Fruit fly (Drosophila melanogaster) whole organism, wandering third instar larva: ENCODE data around the gene EMC2A.

Experiments used
- Abd-B ChIP-seq: fragments of >200 bp; optimal IDR thresholded peaks from 2 replicates; lab custom pipeline; 2017; ENCODE audit warnings: missing biosample characterization, missing genetic modification characterization
- CG32264 ChIP-seq: fragments of 200-800 bp; sonication (Bioruptor generic); optimal IDR thresholded peaks from 2 replicates; lab custom pipeline; 2016; ENCODE audit warnings: missing biosample characterization, missing genetic modification characterization
- CG9705 ChIP-seq: fragments of 200-800 bp; sonication (Bioruptor generic); optimal IDR thresholded peaks from 2 replicates; lab custom pipeline; 2018; ENCODE audit warnings: missing biosample characterization, mild to moderate bottlenecking, missing genetic modification characterization
- Dfd ChIP-seq: fragments of >200 bp; optimal IDR thresholded peaks from 2 replicates; lab custom pipeline; 2017; ENCODE audit warnings: missing biosample characterization, missing genetic modification characterization
- Dif ChIP-seq: fragments of 200-275, 200-300 bp; sonication (Bioruptor generic); optimal IDR thresholded peaks from 2 replicates; lab custom pipeline; 2018; ENCODE audit warnings: missing biosample characterization, missing genetic modification characterization; ENCODE audit not compliant: partially characterized antibody
- GATAd ChIP-seq: sonication (Bioruptor generic); optimal IDR thresholded peaks from 2 replicates; lab custom pipeline; 2016; ENCODE audit warnings: missing biosample characterization, missing genetic modification characterization
- HLH106 ChIP-seq: fragments of 200-800 bp; optimal IDR thresholded peaks from 3 replicates; lab custom pipeline; 2019; ENCODE audit warnings: missing biosample characterization, mild to moderate bottlenecking, missing genetic modification characterization, moderate library complexity
- Hnf4 ChIP-seq: fragments of 200-800 bp; sonication (Bioruptor generic); optimal IDR thresholded peaks from 2 replicates; lab custom pipeline; 2016; ENCODE audit warnings: missing biosample characterization, mild to moderate bottlenecking, missing genetic modification characterization
- Hr78 ChIP-seq: fragments of >200 bp; optimal IDR thresholded peaks from 2 replicates; lab custom pipeline; 2017; ENCODE audit warnings: missing biosample characterization, missing genetic modification characterization
- Hr83 ChIP-seq: fragments of 200-300 bp; sonication (Bioruptor generic); optimal IDR thresholded peaks from 2 replicates; lab custom pipeline; 2016; ENCODE audit warnings: missing biosample characterization, mild to moderate bottlenecking, missing genetic modification characterization, moderate library complexity; ENCODE audit not compliant: poor library complexity, severe bottlenecking
- Jra ChIP-seq: sonication (Bioruptor generic); optimal IDR thresholded peaks from 2 replicates; lab custom pipeline; 2016; ENCODE audit warnings: missing biosample characterization, missing genetic modification characterization
- Mio ChIP-seq: sonication (Bioruptor generic); optimal IDR thresholded peaks from 2 replicates; lab custom pipeline; 2016; ENCODE audit warnings: missing biosample characterization, missing genetic modification characterization
- N ChIP-seq: fragments of >200 bp; optimal IDR thresholded peaks from 2 replicates; lab custom pipeline; 2018; ENCODE audit warnings: missing biosample characterization, missing external identifiers, missing genetic modification characterization
- OdsH ChIP-seq: fragments of 200-800 bp; sonication (Bioruptor generic); optimal IDR thresholded peaks from 2 replicates; lab custom pipeline; 2016; ENCODE audit warnings: missing biosample characterization, mild to moderate bottlenecking, missing genetic modification characterization
- Rel ChIP-seq, 2 experiments: fragments of 200-800 bp; sonication (Bioruptor generic) in 1 of 2; optimal IDR thresholded peaks; 2 replicates in 1 of 2; 3 replicates in 1 of 2; lab custom pipeline; 2016 to 2019; ENCODE audit warnings: mild to moderate bottlenecking in 2 of 2, missing biosample characterization in 2 of 2, missing genetic modification characterization in 2 of 2, moderate library complexity in 1 of 2
- Sp1 ChIP-seq: fragments of 200-800 bp; sonication (Bioruptor generic); optimal IDR thresholded peaks from 3 replicates; lab custom pipeline; 2019; ENCODE audit warnings: missing biosample characterization, mild to moderate bottlenecking, missing genetic modification characterization, moderate library complexity
- Vsx2 ChIP-seq: fragments of 200-300, 225-300 bp; sonication (Bioruptor generic); optimal IDR thresholded peaks from 2 replicates; lab custom pipeline; 2018; ENCODE audit warnings: missing biosample characterization, missing genetic modification characterization; ENCODE audit not compliant: partially characterized antibody
- brk ChIP-seq: fragments of 200-800 bp; sonication (Bioruptor generic); optimal IDR thresholded peaks from 2 replicates; lab custom pipeline; 2016; ENCODE audit warnings: missing biosample characterization, mild to moderate bottlenecking, missing genetic modification characterization
- dl ChIP-seq, 2 experiments: fragments of 175-275, 200-275 bp in 1 of 2; fragments of 200-275 bp in 1 of 2; sonication (Bioruptor generic); optimal IDR thresholded peaks; lab custom pipeline; 2018; ENCODE audit warnings: mild to moderate bottlenecking in 2 of 2, missing biosample characterization in 2 of 2, missing genetic modification characterization in 2 of 2, moderate library complexity in 2 of 2; ENCODE audit not compliant: partially characterized antibody in 2 of 2, insufficient read depth in 1 of 2
- dmrt93B ChIP-seq: fragments of 200-800 bp; sonication (Bioruptor generic); optimal IDR thresholded peaks from 2 replicates; lab custom pipeline; 2018; ENCODE audit warnings: missing biosample characterization, mild to moderate bottlenecking, missing genetic modification characterization
- dsf ChIP-seq: sonication (Bioruptor generic); optimal IDR thresholded peaks from 2 replicates; lab custom pipeline; 2016; ENCODE audit warnings: missing biosample characterization, missing genetic modification characterization, borderline replicate concordance
- ey ChIP-seq: fragments of 200-800 bp; sonication (Bioruptor generic); optimal IDR thresholded peaks from 2 replicates; lab custom pipeline; 2016; ENCODE audit warnings: missing biosample characterization, missing genetic modification characterization
- foxo ChIP-seq, 2 experiments: fragments of 200-800 bp; sonication (Bioruptor generic); optimal IDR thresholded peaks; 2 replicates in 1 of 2; 3 replicates in 1 of 2; lab custom pipeline; 2016 to 2017; ENCODE audit warnings: missing biosample characterization in 2 of 2, missing genetic modification characterization in 2 of 2
- fru ChIP-seq: fragments of 200-800 bp; sonication (Bioruptor generic); optimal IDR thresholded peaks from 3 replicates; lab custom pipeline; 2016; ENCODE audit warnings: missing biosample characterization, mild to moderate bottlenecking, missing genetic modification characterization
- h ChIP-seq: fragments of 200-800 bp; sonication (Bioruptor generic); optimal IDR thresholded peaks from 3 replicates; lab custom pipeline; 2016; ENCODE audit warnings: missing biosample characterization, mild to moderate bottlenecking, missing genetic modification characterization
- jim ChIP-seq: fragments of 175-275, 200-325 bp; sonication (Bioruptor generic); optimal IDR thresholded peaks from 2 replicates; lab custom pipeline; 2016; ENCODE audit warnings: missing biosample characterization, mild to moderate bottlenecking, missing genetic modification characterization
- lola ChIP-seq: fragments of >200 bp; optimal IDR thresholded peaks from 2 replicates; lab custom pipeline; 2017; ENCODE audit warnings: missing biosample characterization, missing genetic modification characterization
- psq ChIP-seq: fragments of 200-800 bp; sonication (Bioruptor generic); optimal IDR thresholded peaks from 3 replicates; lab custom pipeline; 2017; ENCODE audit warnings: missing biosample characterization, mild to moderate bottlenecking, missing genetic modification characterization, moderate library complexity
- sage ChIP-seq: fragments of 200-800 bp; sonication (Bioruptor generic); optimal IDR thresholded peaks from 2 replicates; lab custom pipeline; 2016; ENCODE audit warnings: missing biosample characterization, mild to moderate bottlenecking, missing genetic modification characterization
- sv ChIP-seq: fragments of 200-800 bp; sonication (Bioruptor generic); optimal IDR thresholded peaks from 3 replicates; lab custom pipeline; 2016; ENCODE audit warnings: missing biosample characterization, missing genetic modification characterization
- tai ChIP-seq: sonication (Bioruptor generic); optimal IDR thresholded peaks from 2 replicates; lab custom pipeline; 2016; ENCODE audit warnings: missing biosample characterization, missing genetic modification characterization
- usp ChIP-seq: fragments of >200 bp; optimal IDR thresholded peaks from 2 replicates; lab custom pipeline; 2017; ENCODE audit warnings: missing biosample characterization, missing genetic modification characterization
- woc ChIP-seq: sonication (Bioruptor generic); optimal IDR thresholded peaks from 2 replicates; lab custom pipeline; 2016; ENCODE audit warnings: missing biosample characterization, mild to moderate bottlenecking, missing genetic modification characterization

EMC2A gene

DNA sequence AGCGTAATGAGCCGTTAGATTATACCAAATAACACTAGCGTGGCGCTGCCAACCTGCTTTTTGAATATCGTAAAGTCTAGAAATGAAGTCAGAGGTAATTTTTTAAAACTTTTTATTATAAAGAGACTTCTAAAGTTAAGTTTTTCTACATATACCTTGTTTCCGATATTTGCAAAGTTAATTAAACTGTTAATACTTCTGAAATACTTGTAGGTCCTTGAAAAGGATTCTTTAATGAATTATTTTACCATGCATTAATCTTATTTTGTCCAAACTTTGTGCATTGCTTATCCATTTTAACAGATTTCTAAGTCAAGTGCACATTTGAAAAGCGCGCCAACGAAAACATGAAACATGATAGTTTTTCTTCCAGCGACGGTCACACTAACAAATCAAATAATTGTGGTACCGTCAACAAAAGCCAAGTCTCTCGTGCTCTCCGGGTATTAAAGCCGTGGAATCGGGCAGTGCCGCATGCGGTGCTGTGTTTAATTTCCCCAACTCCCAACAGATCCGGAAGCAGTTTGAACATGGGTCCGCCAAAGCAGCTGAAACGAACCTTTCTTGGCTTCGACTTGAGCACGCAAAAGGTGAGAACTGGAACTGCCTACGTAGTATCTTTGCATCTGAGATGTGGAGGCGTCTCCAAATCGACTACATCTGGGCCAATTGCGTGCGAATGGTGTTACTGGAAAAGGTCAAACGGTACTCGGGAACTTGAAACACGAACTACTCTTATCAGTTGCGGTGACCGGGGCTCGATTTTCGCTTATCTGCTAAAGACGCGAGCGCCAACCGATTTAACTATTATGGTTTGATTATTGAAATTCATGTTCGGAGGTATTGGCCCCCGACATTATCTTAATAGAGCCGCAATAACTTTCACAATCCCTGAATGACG, at the start of gene EMC2A, which contains the start of gene CG3534:
TSS of gene EMC2A (minus strand) at position 13 of the 901 bp plus-strand sequence.
TSS of gene CG3534 (plus strand) at position 388 of the 901 bp plus-strand sequence.
- no peak for TF ChIP-seq usp (GFP tag; lab: Kevin White, UChicago)
- peak; percentile 52 for TF ChIP-seq HLH106 (tag; lab: Kevin White, UChicago)
- no peak for TF ChIP-seq sage (GFP tag; lab: Kevin White, UChicago)
- no peak for TF ChIP-seq Hr83 (GFP tag; lab: Kevin White, UChicago)
- TF ChIP-seq Hr78 (GFP tag; lab: Kevin White, UChicago) = no peak
- TF ChIP-seq Sp1 (GFP tag; lab: Kevin White, UChicago) = peak; percentile 49
- TF ChIP-seq GATAd (GFP tag; lab: Kevin White, UChicago) = no peak
- TF ChIP-seq dmrt93B (GFP tag; lab: Kevin White, UChicago) = no peak
- TF ChIP-seq h (GFP tag; lab: Kevin White, UChicago) = peak; percentile 41
- peak; percentile 39 for TF ChIP-seq woc (GFP tag; lab: Kevin White, UChicago)
- peak in 1 of 2 experiments; percentile 59 for TF ChIP-seq foxo (GFP tag; optimal IDR thresholded peaks at IDR 0.05; lab: Kevin White, UChicago)
- no peak for TF ChIP-seq Abd-B (GFP tag; lab: Kevin White, UChicago)
- no peak for TF ChIP-seq Hnf4
- TF ChIP-seq OdsH = no peak
- TF ChIP-seq CG9705 = peak; percentile 14
- no peak for TF ChIP-seq ey (GFP tag; lab: Kevin White, UChicago)
- TF ChIP-seq fru (GFP tag; lab: Kevin White, UChicago) = peak; percentile 46
- no peak for TF ChIP-seq tai (GFP tag; lab: Kevin White, UChicago)
- no peak for TF ChIP-seq N (GFP tag; lab: Kevin White, UChicago)
- TF ChIP-seq CG32264 (GFP tag; lab: Kevin White, UChicago) = peak; percentile 20
- no peak for TF ChIP-seq Dfd (GFP tag; lab: Kevin White, UChicago)
- TF ChIP-seq dl (GFP tag; optimal IDR thresholded peaks at IDR 0.05; lab: Kevin White, UChicago; ENCODE audit: insufficient read depth in 1 of 2, partially characterized antibody in 2 of 2) = no peak
- TF ChIP-seq, all 38 proteins: peak for 8

DNA sequence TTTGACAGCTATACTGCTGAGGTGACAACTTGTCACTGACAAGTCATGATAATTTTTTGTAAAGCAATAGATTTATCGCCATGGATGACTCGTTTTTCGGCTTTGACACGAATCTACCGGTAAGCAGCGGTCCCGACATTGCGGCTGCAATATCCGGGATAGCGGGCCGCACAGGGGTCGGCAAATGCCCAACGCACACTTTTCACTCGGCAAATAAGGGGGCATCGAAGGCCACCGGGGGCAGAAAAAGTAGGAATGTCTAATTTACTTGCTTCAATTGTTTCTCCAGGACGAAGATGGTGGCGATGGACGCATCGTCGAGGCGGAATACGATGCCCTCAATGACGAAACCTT, 47.7 kb upstream of the EMC2A start:
- TF ChIP-seq foxo (GFP tag; optimal IDR thresholded peaks at IDR 0.05; lab: Kevin White, UChicago) = no peak
- TF ChIP-seq jim (GFP tag; lab: Kevin White, UChicago) = no peak
- no peak for TF ChIP-seq Jra (GFP tag; lab: Kevin White, UChicago)
- no peak for TF ChIP-seq dsf (GFP tag; lab: Kevin White, UChicago)
- TF ChIP-seq Sp1 (GFP tag; lab: Kevin White, UChicago) = no peak
- no peak for TF ChIP-seq CG9705
- TF ChIP-seq Mio (GFP tag; lab: Kevin White, UChicago) = no peak
- no peak for TF ChIP-seq HLH106 (tag; lab: Kevin White, UChicago)
- TF ChIP-seq tai (GFP tag; lab: Kevin White, UChicago) = no peak
- TF ChIP-seq CG32264 (GFP tag; lab: Kevin White, UChicago) = no peak
- TF ChIP-seq lola = no peak
- TF ChIP-seq OdsH = no peak
- no peak for TF ChIP-seq Vsx2 (GFP tag; lab: Kevin White, UChicago)
- TF ChIP-seq N (GFP tag; lab: Kevin White, UChicago) = no peak
- TF ChIP-seq psq (GFP tag; lab: Kevin White, UChicago) = no peak
- TF ChIP-seq, all 38 proteins: peak for 0

DNA sequence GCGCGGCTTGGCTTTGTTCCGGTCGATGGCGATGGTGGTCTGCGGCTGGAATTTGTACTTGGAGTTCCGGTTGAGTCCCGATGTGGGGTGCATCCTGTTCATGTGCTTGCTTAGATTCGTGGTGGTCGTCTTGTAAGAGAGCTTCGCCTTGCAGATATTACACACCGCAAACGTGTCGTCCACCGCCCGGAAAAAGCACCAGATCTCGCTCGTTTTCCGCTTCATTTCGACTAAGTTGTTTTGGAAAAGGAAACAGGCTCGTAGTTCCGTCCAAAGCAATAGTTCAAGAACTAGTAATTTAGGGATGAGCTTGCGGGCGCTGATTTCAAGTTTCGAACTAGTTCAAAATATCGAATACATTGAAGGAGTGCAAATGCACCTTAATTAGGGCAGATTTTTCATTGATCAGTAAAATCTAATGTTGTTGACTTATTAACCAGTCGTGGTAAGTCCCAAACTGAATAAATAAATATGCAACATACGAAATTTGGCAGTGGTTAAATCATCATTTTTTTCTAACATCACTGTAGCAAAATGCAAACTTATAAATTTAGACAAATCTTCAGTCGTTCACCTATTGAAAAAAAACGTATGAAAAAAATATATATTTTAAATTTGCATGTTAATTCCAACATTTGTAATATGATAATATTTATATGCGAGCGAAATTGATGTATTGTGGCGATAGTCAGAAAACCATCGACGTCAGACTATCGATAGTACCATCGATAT, 47.1 kb upstream of the EMC2A start, which contains the start of the genes bdwf and Patr-1:
TSS of gene bdwf (minus strand) at position 299 of the 732 bp plus-strand sequence.
TSS of gene Patr-1 (plus strand) at position 727 of the 732 bp plus-strand sequence.
- TF ChIP-seq tai (GFP tag; lab: Kevin White, UChicago) (no peak), psq (GFP tag; lab: Kevin White, UChicago) (peak; percentile 19), Sp1 (GFP tag; lab: Kevin White, UChicago) (no peak), Dif (GFP tag; lab: Kevin White, UChicago) (no peak), CG32264 (GFP tag; lab: Kevin White, UChicago) (no peak), Hnf4 (no peak), Vsx2 (GFP tag; lab: Kevin White, UChicago) (no peak), N (GFP tag; lab: Kevin White, UChicago) (no peak), dsf (GFP tag; lab: Kevin White, UChicago) (peak; percentile 32), GATAd (GFP tag; lab: Kevin White, UChicago) (no peak), jim (GFP tag; lab: Kevin White, UChicago) (no peak), Hr78 (GFP tag; lab: Kevin White, UChicago) (no peak), HLH106 (tag; lab: Kevin White, UChicago) (peak; percentile 26), dmrt93B (GFP tag; lab: Kevin White, UChicago) (no peak), OdsH (peak; percentile 19), Rel (GFP tag; optimal IDR thresholded peaks at IDR 0.05; lab: Kevin White, UChicago) (no peak), Rel (tag; optimal IDR thresholded peaks at IDR 0.05; lab: Kevin White, UChicago) (no peak), lola (no peak), woc (GFP tag; lab: Kevin White, UChicago) (peak; percentile 71), Dfd (GFP tag; lab: Kevin White, UChicago) (no peak), usp (GFP tag; lab: Kevin White, UChicago) (no peak), ey (GFP tag; lab: Kevin White, UChicago) (no peak), sage (GFP tag; lab: Kevin White, UChicago) (no peak), CG9705 (no peak), foxo (GFP tag; optimal IDR thresholded peaks at IDR 0.05; lab: Kevin White, UChicago) (peak in 1 of 2 experiments; percentile 51), brk (GFP tag; lab: Kevin White, UChicago) (no peak), sv (GFP tag; lab: Kevin White, UChicago) (peak; percentile 25), Jra (GFP tag; lab: Kevin White, UChicago) (peak; percentile 77)
